Worm (Caenorhabditis elegans) whole organism, late embryonic: Measurements from ENCODE around the gene K09F5.6.

Source experiments
- ama-1 ChIP-seq: fragments of 150-350 bp; optimal IDR thresholded peaks from 2 replicates; lab custom pipeline; 2014
- ceh-2 ChIP-seq: sonication (generic microtip); optimal IDR thresholded peaks from 2 replicates; lab custom pipeline; 2016; ENCODE audit warnings: missing genotype, missing genetic modification characterization, missing compliant biosample characterization
- ceh-30 ChIP-seq: fragments of 150-350 bp; optimal IDR thresholded peaks from 2 replicates; lab custom pipeline; 2014; ENCODE audit warnings: missing biosample characterization, missing genetic modification characterization
- ceh-34 ChIP-seq: sonication (generic microtip); optimal IDR thresholded peaks from 2 replicates; lab custom pipeline; 2016; ENCODE audit warnings: mild to moderate bottlenecking, missing genetic modification characterization, missing compliant biosample characterization
- dmd-4 ChIP-seq: sonication (generic microtip); optimal IDR thresholded peaks from 2 replicates; lab custom pipeline; 2016; ENCODE audit warnings: borderline replicate concordance, missing genetic modification characterization, missing compliant biosample characterization
- ets-4 ChIP-seq: sonication (generic microtip); optimal IDR thresholded peaks from 2 replicates; lab custom pipeline; 2016; ENCODE audit warnings: missing genetic modification characterization, missing compliant biosample characterization
- gmeb-2 ChIP-seq: sonication (generic microtip); optimal IDR thresholded peaks from 2 replicates; lab custom pipeline; 2016; ENCODE audit warnings: missing genetic modification characterization, inconsistent platforms, missing compliant biosample characterization
- madf-2 ChIP-seq: sonication (generic microtip); optimal IDR thresholded peaks from 2 replicates; lab custom pipeline; 2017; ENCODE audit warnings: missing genetic modification characterization, missing compliant biosample characterization
- nfya-1 ChIP-seq: sonication (generic microtip); optimal IDR thresholded peaks from 2 replicates; lab custom pipeline; 2017; ENCODE audit warnings: missing genetic modification characterization, mild to moderate bottlenecking, missing compliant biosample characterization, antibody characterized with exemption, moderate library complexity
- pha-2 ChIP-seq: sonication (generic microtip); optimal IDR thresholded peaks from 2 replicates; lab custom pipeline; 2017; ENCODE audit warnings: mild to moderate bottlenecking, missing genetic modification characterization, missing compliant biosample characterization
- sox-4 ChIP-seq: sonication (generic microtip); optimal IDR thresholded peaks from 2 replicates; lab custom pipeline; 2017; ENCODE audit warnings: mild to moderate bottlenecking, missing genetic modification characterization, inconsistent platforms, missing compliant biosample characterization
- unc-3 ChIP-seq, 2 experiments: fragments of 200-800 bp in 1 of 2; sonication (Bioruptor generic) in 1 of 2; sonication (generic microtip) in 1 of 2; conservative IDR thresholded peaks in 1 of 2; optimal IDR thresholded peaks in 1 of 2; 2 replicates each; pipeline versions ENCODE4 v1.3.6 to Lab custom; 2016 to 2022; ENCODE audit warnings: missing compliant biosample characterization in 2 of 2, missing genetic modification characterization in 2 of 2, missing genetic modification reagents in 1 of 2
- unc-86 ChIP-seq: sonication (generic microtip); optimal IDR thresholded peaks from 2 replicates; lab custom pipeline; 2016; ENCODE audit warnings: missing genetic modification characterization, missing compliant biosample characterization

DNA sequence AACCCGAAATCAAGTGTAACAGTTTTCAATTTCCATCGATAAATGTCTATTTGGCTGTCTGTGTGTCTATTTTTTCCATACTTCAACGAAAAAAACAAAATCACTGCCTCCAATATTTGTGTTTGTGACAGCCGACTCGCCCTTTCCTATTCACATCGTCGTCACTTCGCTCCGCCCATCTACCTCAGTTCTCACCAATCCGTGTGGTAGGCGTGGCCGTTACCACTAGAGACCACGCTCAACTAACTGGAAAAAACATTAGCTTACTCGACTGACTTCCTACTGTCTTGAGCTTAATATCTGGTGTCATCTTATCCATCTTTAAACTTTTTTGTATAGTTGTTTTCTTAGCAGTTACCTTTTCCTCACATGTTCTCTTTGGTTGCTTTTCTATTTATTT, 26.3 kb downstream of the K09F5.6 start:
- TF ChIP-seq gmeb-2 (tag; lab: Kevin White, UChicago) (no peak), sox-4 (no peak), unc-3 (GFP tag; conservative IDR thresholded peaks at IDR 0.05; lab: Robert Waterston, UW) (no peak), unc-3 (tag; optimal IDR thresholded peaks at IDR 0.05; lab: Kevin White, UChicago) (no peak), madf-2 (tag; lab: Kevin White, UChicago) (no peak), dmd-4 (tag; lab: Kevin White, UChicago) (no peak), ceh-30 (tag; lab: Kevin White, UChicago) (no peak), nfya-1 (tag; lab: Kevin White, UChicago) (no peak), ama-1 (lab: Kevin White, UChicago) (no peak), pha-2 (tag; lab: Kevin White, UChicago) (no peak), unc-86 (no peak), ets-4 (no peak), ceh-2 (tag; lab: Kevin White, UChicago) (no peak), ceh-34 (tag; lab: Kevin White, UChicago) (no peak)
